Fruit fly (Drosophila melanogaster) whole organism, embryonic: ENCODE measurements around the gene LIMK1.

Experiments
- ATbp ChIP-seq: fragments of 200-800 bp; sonication (Bioruptor generic); optimal IDR thresholded peaks from 2 replicates; lab custom pipeline; 2017; ENCODE audit warnings: missing biosample characterization, mild to moderate bottlenecking, missing genetic modification characterization, missing genetic modification reagents
- B-H2 ChIP-seq: fragments of 200-800 bp; sonication (Bioruptor generic); optimal IDR thresholded peaks from 2 replicates; lab custom pipeline; 2018; ENCODE audit warnings: missing biosample characterization, mild to moderate bottlenecking, missing genetic modification characterization
- BtbVII ChIP-seq: fragments of 200-800 bp; sonication (Bioruptor generic); optimal IDR thresholded peaks from 3 replicates; lab custom pipeline; 2017; ENCODE audit warnings: missing biosample characterization, mild to moderate bottlenecking, missing genetic modification characterization
- CG10267 ChIP-seq: fragments of 200-800 bp; sonication (Bioruptor generic); optimal IDR thresholded peaks from 2 replicates; lab custom pipeline; 2018; ENCODE audit warnings: missing biosample characterization, mild to moderate bottlenecking, missing genetic modification characterization, moderate library complexity
- CG10462 ChIP-seq: fragments of 200-800 bp; sonication (Bioruptor generic); optimal IDR thresholded peaks from 2 replicates; lab custom pipeline; 2016; ENCODE audit warnings: missing biosample characterization, missing genetic modification characterization
- CG10959 ChIP-seq: fragments of 200-800 bp; sonication (Bioruptor generic); IDR thresholded peaks from 2 replicates; pipeline ENCODE4 v1.3.6; 2022; ENCODE audit warnings: missing biosample characterization, missing genetic modification characterization
- CG11723 ChIP-seq: fragments of 200-800 bp; sonication (Bioruptor generic); optimal IDR thresholded peaks from 2 replicates; lab custom pipeline; 2017; ENCODE audit warnings: missing biosample characterization, mild to moderate bottlenecking, missing genetic modification characterization
- CG12744 ChIP-seq: fragments of 200-800 bp; sonication (Bioruptor generic); optimal IDR thresholded peaks from 2 replicates; lab custom pipeline; 2016; ENCODE audit warnings: missing biosample characterization, missing genetic modification characterization
- CG13775 ChIP-seq: fragments of 200-800 bp; sonication (Bioruptor generic); optimal IDR thresholded peaks from 3 replicates; lab custom pipeline; 2017; ENCODE audit warnings: missing biosample characterization, mild to moderate bottlenecking, missing genetic modification characterization
- CG13894 ChIP-seq: fragments of 200-800 bp; sonication (Bioruptor generic); optimal IDR thresholded peaks from 3 replicates; lab custom pipeline; 2018; ENCODE audit warnings: missing biosample characterization, mild to moderate bottlenecking, missing genetic modification characterization, moderate library complexity
- CG15514 ChIP-seq: fragments of 200-800 bp; sonication (Bioruptor generic); optimal IDR thresholded peaks from 3 replicates; lab custom pipeline; 2017; ENCODE audit warnings: missing biosample characterization, missing genetic modification characterization, mild to moderate bottlenecking, moderate library complexity, missing genetic modification reagents
- CG17829 ChIP-seq: fragments of 200-800 bp; optimal IDR thresholded peaks from 2 replicates; lab custom pipeline; 2019; ENCODE audit warnings: missing biosample characterization, mild to moderate bottlenecking, missing genetic modification characterization, moderate library complexity
- CG2129 ChIP-seq: fragments of 200-800 bp; sonication (Bioruptor generic); IDR thresholded peaks from 2 replicates; pipeline ENCODE4 v1.3.6; 2022; ENCODE audit warnings: missing biosample characterization, missing genetic modification characterization; ENCODE audit not compliant: partially characterized antibody
- CG33557 ChIP-seq: fragments of 200-800 bp; sonication (Bioruptor generic); optimal IDR thresholded peaks from 2 replicates; lab custom pipeline; 2019; ENCODE audit warnings: missing biosample characterization, mild to moderate bottlenecking, missing genetic modification characterization, moderate library complexity
- CG34422 ChIP-seq: fragments of 200-800 bp; sonication (Bioruptor generic); IDR thresholded peaks from 3 replicates; pipeline ENCODE4 v1.3.6; 2022; ENCODE audit warnings: missing biosample characterization, missing genetic modification characterization
- CG3726 ChIP-seq: fragments of 200-800 bp; sonication (Bioruptor generic); IDR thresholded peaks from 3 replicates; pipeline ENCODE4, ENCODE4 v1.3.6; 2022; ENCODE audit warnings: missing biosample characterization, missing genetic modification characterization
- CG42726 ChIP-seq: fragments of 200-800 bp; sonication (Bioruptor generic); IDR thresholded peaks from 2 replicates; pipeline ENCODE4 v1.3.6; 2022; ENCODE audit warnings: missing biosample characterization, missing genetic modification characterization; ENCODE audit not compliant: partially characterized antibody
- CG4328 ChIP-seq: fragments of 200-800 bp; sonication (Bioruptor generic); optimal IDR thresholded peaks from 3 replicates; lab custom pipeline; 2017; ENCODE audit warnings: missing biosample characterization, missing genetic modification reagents, missing genetic modification characterization
- CG4617 ChIP-seq: fragments of 200-800 bp; sonication (Bioruptor generic); optimal IDR thresholded peaks from 3 replicates; lab custom pipeline; 2016; ENCODE audit warnings: missing biosample characterization, missing genetic modification characterization, borderline replicate concordance
- CG7357 ChIP-seq: fragments of 200-800 bp; sonication (Bioruptor generic); IDR thresholded peaks from 3 replicates; pipeline ENCODE4 v1.3.6; 2022; ENCODE audit warnings: missing biosample characterization, missing genetic modification characterization
- CG8765 ChIP-seq: fragments of 200-800 bp; sonication (Bioruptor generic); IDR thresholded peaks from 2 replicates; pipeline ENCODE4 v1.3.6; 2022; ENCODE audit warnings: missing biosample characterization, missing genetic modification characterization
- CG9797 ChIP-seq: fragments of 200-800 bp; sonication (Bioruptor generic); optimal IDR thresholded peaks from 3 replicates; lab custom pipeline; 2018; ENCODE audit warnings: missing biosample characterization, mild to moderate bottlenecking, missing genetic modification characterization
- CTCF ChIP-seq: fragments of 200-800 bp; sonication (Bioruptor generic); optimal IDR thresholded peaks from 2 replicates; lab custom pipeline; 2017; ENCODE audit warnings: missing biosample characterization, mild to moderate bottlenecking, missing genetic modification characterization, moderate library complexity
- CkIIα-i1 ChIP-seq: fragments of 200-800 bp; sonication (Bioruptor generic); IDR thresholded peaks from 2 replicates; pipeline ENCODE4 v1.3.6; 2022; ENCODE audit warnings: missing biosample characterization, missing genetic modification characterization
- CrebB ChIP-seq: fragments of 200-800 bp; sonication (Bioruptor generic); optimal IDR thresholded peaks from 3 replicates; lab custom pipeline; 2018; ENCODE audit warnings: missing biosample characterization, mild to moderate bottlenecking, missing genetic modification characterization
- Dll ChIP-seq: fragments of 200-800 bp; sonication (Bioruptor generic); IDR thresholded peaks from 4 replicates; pipeline ENCODE4 v1.3.6; 2022; ENCODE audit warnings: missing biosample characterization, missing genetic modification characterization; ENCODE audit not compliant: partially characterized antibody
- Lim3 ChIP-seq: fragments of 200-800 bp; sonication (Bioruptor generic); IDR thresholded peaks from 2 replicates; pipeline ENCODE4 v1.3.6; 2022; ENCODE audit warnings: missing biosample characterization, missing genetic modification characterization
- Lpt ChIP-seq: fragments of >200 bp; optimal IDR thresholded peaks from 2 replicates; lab custom pipeline; 2018; ENCODE audit warnings: missing biosample characterization, missing genetic modification characterization
- Med ChIP-seq: fragments of 200-800 bp; sonication (Bioruptor generic); peaks from one replicate; lab custom pipeline; 2016; ENCODE audit warnings: missing biosample characterization, missing genetic modification characterization, mild to moderate bottlenecking, inconsistent platforms, moderate library complexity
- Poxn ChIP-seq: fragments of 200-800 bp; sonication (Bioruptor generic); IDR thresholded peaks from 2 replicates; pipeline ENCODE4 v1.3.6; 2022; ENCODE audit warnings: missing biosample characterization, missing genetic modification characterization
- Rfx ChIP-seq: fragments of 200-800 bp; sonication (Bioruptor generic); IDR thresholded peaks from 2 replicates; pipeline ENCODE4 v1.3.6; 2022; ENCODE audit warnings: missing biosample characterization, missing genetic modification characterization
- Spps ChIP-seq: fragments of 200-800 bp; sonication (Bioruptor generic); optimal IDR thresholded peaks from 2 replicates; lab custom pipeline; 2018; ENCODE audit warnings: missing biosample characterization, mild to moderate bottlenecking, missing genetic modification characterization
- ase ChIP-seq: fragments of 200-800 bp; sonication (Bioruptor generic); IDR thresholded peaks from 3 replicates; pipeline ENCODE4 v1.3.6; 2022; ENCODE audit warnings: missing biosample characterization, missing genetic modification characterization
- bbx ChIP-seq: fragments of 200-800 bp; sonication (Bioruptor generic); IDR thresholded peaks from 2 replicates; pipeline ENCODE4 v1.3.6; 2022; ENCODE audit warnings: missing biosample characterization, missing genetic modification characterization; ENCODE audit not compliant: partially characterized antibody
- bcd ChIP-seq: fragments of 200-800 bp; sonication (Bioruptor generic); optimal IDR thresholded peaks from 2 replicates; lab custom pipeline; 2017; ENCODE audit warnings: missing biosample characterization, mild to moderate bottlenecking, missing genetic modification characterization
- dan ChIP-seq: fragments of 200-800 bp; sonication (Bioruptor generic); IDR thresholded peaks from 2 replicates; pipeline ENCODE4 v1.3.6; 2022; ENCODE audit warnings: missing biosample characterization, missing genetic modification characterization
- en ChIP-seq: fragments of 200-800 bp; sonication (Bioruptor generic); optimal IDR thresholded peaks from 2 replicates; lab custom pipeline; 2016; ENCODE audit warnings: missing biosample characterization, missing genetic modification characterization
- eve ChIP-seq, 2 experiments: fragments of >200 bp; optimal IDR thresholded peaks; 2 replicates each; lab custom pipeline; 2017; ENCODE audit warnings: missing biosample characterization in 2 of 2, missing genetic modification characterization in 2 of 2
- ftz-f1 ChIP-seq: fragments of 200-800 bp; sonication (Bioruptor generic); optimal IDR thresholded peaks from 2 replicates; lab custom pipeline; 2016; ENCODE audit warnings: missing biosample characterization, missing genetic modification characterization
- fu2 ChIP-seq: fragments of 200-800 bp; sonication (Bioruptor generic); optimal IDR thresholded peaks from 2 replicates; lab custom pipeline; 2016; ENCODE audit warnings: missing biosample characterization, missing genetic modification characterization
- gcm2 ChIP-seq: fragments of 200-800 bp; sonication (Bioruptor generic); optimal IDR thresholded peaks from 2 replicates; lab custom pipeline; 2016; ENCODE audit warnings: missing biosample characterization, missing genetic modification characterization
- inv ChIP-seq: fragments of 200-800 bp; sonication (Bioruptor generic); IDR thresholded peaks from 2 replicates; pipeline ENCODE4 v1.3.6; 2022; ENCODE audit warnings: missing biosample characterization, missing genetic modification characterization; ENCODE audit not compliant: partially characterized antibody
- org-1 ChIP-seq: fragments of 200-800 bp; sonication (Bioruptor generic); optimal IDR thresholded peaks from 2 replicates; lab custom pipeline; 2017; ENCODE audit warnings: missing biosample characterization, missing genetic modification characterization
- row ChIP-seq: fragments of 200-800 bp; sonication (Bioruptor generic); IDR thresholded peaks from 3 replicates; pipeline ENCODE4 v1.3.6; 2022; ENCODE audit warnings: missing biosample characterization, missing genetic modification characterization
- sisA ChIP-seq: fragments of 200-800 bp; sonication (Bioruptor generic); IDR thresholded peaks from 2 replicates; pipeline ENCODE4 v1.3.6; 2022; ENCODE audit warnings: missing biosample characterization, missing genetic modification characterization
- so ChIP-seq: fragments of 200-800 bp; sonication (Bioruptor generic); IDR thresholded peaks from 3 replicates; pipeline ENCODE4 v1.3.6; 2022; ENCODE audit warnings: missing biosample characterization, missing genetic modification characterization
- ttk ChIP-seq: fragments of 200-800 bp; sonication (Bioruptor generic); IDR thresholded peaks from 2 replicates; pipeline ENCODE4 v2.1.2; 2022; ENCODE audit warnings: missing biosample characterization, missing genetic modification characterization
- unc-4 ChIP-seq: fragments of 200-800 bp; sonication (Bioruptor generic); IDR thresholded peaks from 2 replicates; pipeline ENCODE4 v1.3.6; 2022; ENCODE audit warnings: missing biosample characterization, missing genetic modification characterization; ENCODE audit not compliant: partially characterized antibody
- z ChIP-seq: fragments of 200-800 bp; sonication (Bioruptor generic); IDR thresholded peaks from 3 replicates; pipeline ENCODE4 v1.3.6; 2022; ENCODE audit warnings: missing biosample characterization, missing genetic modification characterization

Gene LIMK1

dm6 chrX:12591223-12592120 lies 521 bp downstream of the LIMK1 start (continued):
- TF ChIP-seq BtbVII (GFP tag; lab: Kevin White, UChicago) (peak; percentile 16), CG4617 (GFP tag; lab: Kevin White, UChicago) (peak; percentile 74), Lpt (no peak), Dll (GFP tag; lab: Robert Waterston, UW) (no peak), ttk (GFP tag; lab: Robert Waterston, UW) (no peak), en (peak; percentile 15), Rfx (0 out of 2 replicates have a peak, but pooled peaks have one; percentile 9), CG17829 (tag; lab: Kevin White, UChicago) (peak; percentile 47), CG7357 (GFP tag; lab: Robert Waterston, UW) (no peak), CG10462 (peak; percentile 21), CG10959 (no peak), Med (GFP tag; lab: Kevin White, UChicago) (peak; percentile 79), fu2 (GFP tag; lab: Kevin White, UChicago) (no peak), inv (GFP tag; lab: Robert Waterston, UW) (0 out of 2 replicates have a peak, but pooled peaks have one; percentile 21), bcd (GFP tag; lab: Kevin White, UChicago) (peak; percentile 32), z (GFP tag; lab: Robert Waterston, UW) (no peak), CG12744 (GFP tag; lab: Kevin White, UChicago) (no peak), org-1 (GFP tag; lab: Kevin White, UChicago) (peak; percentile 56), unc-4 (GFP tag; lab: Robert Waterston, UW) (no peak), eve (GFP tag; optimal IDR thresholded peaks at IDR 0.05; lab: Kevin White, UChicago) (no peak), Poxn (GFP tag; lab: Robert Waterston, UW) (no peak), ftz-f1 (GFP tag; lab: Kevin White, UChicago) (no peak), B-H2 (GFP tag; lab: Kevin White, UChicago) (no peak), Lim3 (no peak), so (no peak), CG11723 (GFP tag; lab: Kevin White, UChicago) (peak; percentile 12), CTCF (GFP tag; lab: Kevin White, UChicago) (no peak), CG10267 (tag; lab: Kevin White, UChicago) (peak; percentile 32), CrebB (tag; lab: Kevin White, UChicago) (no peak), CG13775 (peak; percentile 59), CG3726 (GFP tag; lab: Robert Waterston, UW) (no peak), Spps (tag; lab: Kevin White, UChicago) (no peak), CG33557 (peak; percentile 45), row (GFP tag; lab: Robert Waterston, UW) (peak; percentile 77), sisA (GFP tag; lab: Robert Waterston, UW) (no peak), CG8765 (GFP tag; lab: Robert Waterston, UW) (no peak), CG15514 (no peak), ATbp (GFP tag; lab: Kevin White, UChicago) (peak; percentile 22), bbx (GFP tag; lab: Robert Waterston, UW) (no peak), dan (GFP tag; lab: Robert Waterston, UW) (no peak), CkIIα-i1 (GFP tag; lab: Robert Waterston, UW) (no peak), gcm2 (GFP tag; lab: Kevin White, UChicago) (no peak), CG4328 (GFP tag; lab: Kevin White, UChicago) (peak; percentile 45), CG2129 (GFP tag; lab: Robert Waterston, UW) (no peak), CG42726 (no peak), CG13894 (peak; percentile 43), CG34422 (GFP tag; lab: Robert Waterston, UW) (no peak; the same call in 2 of the 3 replicates), ase (GFP tag; lab: Robert Waterston, UW) (no peak), CG9797 (GFP tag; lab: Kevin White, UChicago) (no peak)
